Fruit fly (Drosophila melanogaster) whole organism, wandering third instar larva: ENCODE measurements around the gene betaTub97EF.

ENCODE experiments used
- Abd-B ChIP-seq: fragments of >200 bp; optimal IDR thresholded peaks from 2 replicates; lab custom pipeline; 2017; ENCODE audit warnings: missing biosample characterization, missing genetic modification characterization
- CG9705 ChIP-seq: fragments of 200-800 bp; sonication (Bioruptor generic); optimal IDR thresholded peaks from 2 replicates; lab custom pipeline; 2018; ENCODE audit warnings: missing biosample characterization, mild to moderate bottlenecking, missing genetic modification characterization
- HLH106 ChIP-seq: fragments of 200-800 bp; optimal IDR thresholded peaks from 3 replicates; lab custom pipeline; 2019; ENCODE audit warnings: missing biosample characterization, mild to moderate bottlenecking, missing genetic modification characterization, moderate library complexity
- Myc ChIP-seq: fragments of >200 bp; optimal IDR thresholded peaks from 2 replicates; lab custom pipeline; 2017
- OdsH ChIP-seq: fragments of 200-800 bp; sonication (Bioruptor generic); optimal IDR thresholded peaks from 2 replicates; lab custom pipeline; 2016; ENCODE audit warnings: missing biosample characterization, mild to moderate bottlenecking, missing genetic modification characterization
- Rel ChIP-seq, 2 experiments: fragments of 200-800 bp; sonication (Bioruptor generic) in 1 of 2; optimal IDR thresholded peaks; 2 replicates in 1 of 2; 3 replicates in 1 of 2; lab custom pipeline; 2016 to 2019; ENCODE audit warnings: mild to moderate bottlenecking in 2 of 2, missing biosample characterization in 2 of 2, missing genetic modification characterization in 2 of 2, moderate library complexity in 1 of 2
- br ChIP-seq: fragments of 200-800 bp; sonication (Bioruptor generic); optimal IDR thresholded peaks from 2 replicates; lab custom pipeline; 2016; ENCODE audit warnings: missing biosample characterization, missing genetic modification characterization
- ey ChIP-seq: fragments of 200-800 bp; sonication (Bioruptor generic); optimal IDR thresholded peaks from 2 replicates; lab custom pipeline; 2016; ENCODE audit warnings: missing biosample characterization, missing genetic modification characterization
- foxo ChIP-seq, 2 experiments: fragments of 200-800 bp; sonication (Bioruptor generic); optimal IDR thresholded peaks; 2 replicates in 1 of 2; 3 replicates in 1 of 2; lab custom pipeline; 2016 to 2017; ENCODE audit warnings: missing biosample characterization in 2 of 2, missing genetic modification characterization in 2 of 2
- fru ChIP-seq: fragments of 200-800 bp; sonication (Bioruptor generic); optimal IDR thresholded peaks from 3 replicates; lab custom pipeline; 2016; ENCODE audit warnings: missing biosample characterization, mild to moderate bottlenecking, missing genetic modification characterization
- h ChIP-seq: fragments of 200-800 bp; sonication (Bioruptor generic); optimal IDR thresholded peaks from 3 replicates; lab custom pipeline; 2016; ENCODE audit warnings: missing biosample characterization, mild to moderate bottlenecking, missing genetic modification characterization
- psq ChIP-seq: fragments of 200-800 bp; sonication (Bioruptor generic); optimal IDR thresholded peaks from 3 replicates; lab custom pipeline; 2017; ENCODE audit warnings: missing biosample characterization, mild to moderate bottlenecking, missing genetic modification characterization, moderate library complexity
- sage ChIP-seq: fragments of 200-800 bp; sonication (Bioruptor generic); optimal IDR thresholded peaks from 2 replicates; lab custom pipeline; 2016; ENCODE audit warnings: missing biosample characterization, mild to moderate bottlenecking, missing genetic modification characterization
- usp ChIP-seq: fragments of >200 bp; optimal IDR thresholded peaks from 2 replicates; lab custom pipeline; 2017; ENCODE audit warnings: missing biosample characterization, missing genetic modification characterization

dm6 chr3R:27987772-27988171 lies 412 bp downstream of the betaTub97EF start:
- TF ChIP-seq usp (no peak), OdsH (GFP tag; lab: Kevin White, UChicago) (no peak), br (GFP tag; lab: Kevin White, UChicago) (no peak), psq (no peak), HLH106 (no peak), Abd-B (GFP tag; lab: Kevin White, UChicago) (no peak), foxo (GFP tag; optimal IDR thresholded peaks at IDR 0.05; lab: Kevin White, UChicago) (no peak), ey (no peak), h (no peak), CG9705 (GFP tag; lab: Kevin White, UChicago) (no peak), Rel (GFP tag; optimal IDR thresholded peaks at IDR 0.05; lab: Kevin White, UChicago) (no peak), Rel (tag; optimal IDR thresholded peaks at IDR 0.05; lab: Kevin White, UChicago) (no peak), sage (no peak), fru (GFP tag; lab: Kevin White, UChicago) (no peak), Myc (lab: Kevin White, UChicago) (no peak)
